Fruit fly (Drosophila melanogaster) whole organism, embryonic: ENCODE data around the gene mask.

Experiments used
- ATbp ChIP-seq: fragments of 200-800 bp; sonication (Bioruptor generic); optimal IDR thresholded peaks from 2 replicates; lab custom pipeline; 2017; ENCODE audit warnings: missing biosample characterization, mild to moderate bottlenecking, missing genetic modification characterization, missing genetic modification reagents
- Atf-2 ChIP-seq: fragments of 200-800 bp; sonication (Bioruptor generic); optimal IDR thresholded peaks from 2 replicates; lab custom pipeline; 2016; ENCODE audit warnings: missing biosample characterization, missing genetic modification characterization
- CG10366 ChIP-seq: fragments of 200-800 bp; sonication (Bioruptor generic); IDR thresholded peaks from 2 replicates; pipeline ENCODE4 v1.3.6; 2022; ENCODE audit warnings: missing biosample characterization, missing genetic modification characterization
- CG10462 ChIP-seq: fragments of 200-800 bp; sonication (Bioruptor generic); optimal IDR thresholded peaks from 2 replicates; lab custom pipeline; 2016; ENCODE audit warnings: missing biosample characterization, missing genetic modification characterization
- CG10565 ChIP-seq: fragments of 200-800 bp; sonication (Bioruptor generic); optimal IDR thresholded peaks from 3 replicates; lab custom pipeline; 2016; ENCODE audit warnings: missing biosample characterization, mild to moderate bottlenecking, missing genetic modification characterization
- CG11093 ChIP-seq: fragments of 200-800 bp; sonication (Bioruptor generic); IDR thresholded peaks from 3 replicates; pipeline ENCODE4 v1.3.6; 2022; ENCODE audit warnings: missing biosample characterization, missing genetic modification characterization
- CG11398 ChIP-seq: fragments of 200-800 bp; sonication (Bioruptor generic); optimal IDR thresholded peaks from 2 replicates; lab custom pipeline; 2016; ENCODE audit warnings: missing biosample characterization, missing genetic modification characterization
- CG11456 ChIP-seq: fragments of 200-800 bp; sonication (Bioruptor generic); IDR thresholded peaks from 3 replicates; pipeline ENCODE4 v1.3.6; 2022; ENCODE audit warnings: missing biosample characterization, missing genetic modification characterization
- CG12104 ChIP-seq: fragments of 200-800 bp; sonication (Bioruptor generic); optimal IDR thresholded peaks from 3 replicates; lab custom pipeline; 2016; ENCODE audit warnings: missing biosample characterization, missing genetic modification characterization
- CG12236 ChIP-seq: fragments of 200-800 bp; sonication (Bioruptor generic); optimal IDR thresholded peaks from 2 replicates; lab custom pipeline; 2016; ENCODE audit warnings: missing biosample characterization, missing genetic modification characterization
- CG13287 ChIP-seq: fragments of 200-800 bp; sonication (Bioruptor generic); IDR thresholded peaks from 2 replicates; pipeline ENCODE4 v1.3.6; 2022; ENCODE audit warnings: missing biosample characterization, missing genetic modification characterization; ENCODE audit not compliant: partially characterized antibody
- CG14441 ChIP-seq: fragments of 200-800 bp; sonication (Bioruptor generic); IDR thresholded peaks from 2 replicates; pipeline ENCODE4 v1.3.6; 2022; ENCODE audit warnings: missing biosample characterization, missing genetic modification characterization
- CG14710 ChIP-seq: fragments of 200-800 bp; sonication (Bioruptor generic); optimal IDR thresholded peaks from 3 replicates; lab custom pipeline; 2019; ENCODE audit warnings: missing biosample characterization, mild to moderate bottlenecking, missing genetic modification characterization, moderate library complexity
- CG15479 ChIP-seq: fragments of 200-800 bp; sonication (Bioruptor generic); optimal IDR thresholded peaks from 3 replicates; lab custom pipeline; 2019; ENCODE audit warnings: missing biosample characterization, mild to moderate bottlenecking, missing genetic modification characterization, moderate library complexity
- CG17186 ChIP-seq: fragments of 200-800 bp; sonication (Bioruptor generic); optimal IDR thresholded peaks from 3 replicates; lab custom pipeline; 2017; ENCODE audit warnings: missing biosample characterization, missing genetic modification reagents, missing genetic modification characterization
- CG17612 ChIP-seq: fragments of 200-800 bp; sonication (Bioruptor generic); IDR thresholded peaks from 2 replicates; pipeline ENCODE4 v1.3.6; 2022; ENCODE audit warnings: missing biosample characterization, missing genetic modification characterization
- CG30020 ChIP-seq: fragments of 200-800 bp; optimal IDR thresholded peaks from 2 replicates; lab custom pipeline; 2019; ENCODE audit warnings: missing biosample characterization, mild to moderate bottlenecking, missing genetic modification characterization, moderate library complexity
- CG30403 ChIP-seq: fragments of 200-800 bp; sonication (Bioruptor generic); optimal IDR thresholded peaks from 3 replicates; lab custom pipeline; 2016; ENCODE audit warnings: missing biosample characterization, missing genetic modification characterization
- CG32767 ChIP-seq: fragments of 200-800 bp; sonication (Bioruptor generic); IDR thresholded peaks from 2 replicates; pipeline ENCODE4 v1.3.6; 2022; ENCODE audit warnings: missing biosample characterization, missing genetic modification characterization
- CG42726 ChIP-seq: fragments of 200-800 bp; sonication (Bioruptor generic); IDR thresholded peaks from 2 replicates; pipeline ENCODE4 v1.3.6; 2022; ENCODE audit warnings: missing biosample characterization, missing genetic modification characterization; ENCODE audit not compliant: partially characterized antibody
- CG4282 ChIP-seq: fragments of 200-800 bp; sonication (Bioruptor generic); optimal IDR thresholded peaks from 2 replicates; lab custom pipeline; 2016; ENCODE audit warnings: missing biosample characterization, missing genetic modification characterization
- CG4730 ChIP-seq: fragments of 200-800 bp; sonication (Bioruptor generic); IDR thresholded peaks from 2 replicates; pipeline ENCODE4 v1.3.6; 2022; ENCODE audit warnings: missing biosample characterization, missing genetic modification characterization
- CG5180 ChIP-seq: fragments of 200-800 bp; sonication (Bioruptor generic); optimal IDR thresholded peaks from 3 replicates; lab custom pipeline; 2017; ENCODE audit warnings: missing biosample characterization, missing genetic modification characterization, mild to moderate bottlenecking, moderate library complexity, missing genetic modification reagents
- CG7745 ChIP-seq: fragments of 200-800 bp; sonication (Bioruptor generic); optimal IDR thresholded peaks from 2 replicates; lab custom pipeline; 2018; ENCODE audit warnings: missing biosample characterization, mild to moderate bottlenecking, missing genetic modification characterization, moderate library complexity
- CHES-1-like ChIP-seq: fragments of 200-800 bp; sonication (Bioruptor generic); optimal IDR thresholded peaks from 2 replicates; lab custom pipeline; 2016; ENCODE audit warnings: missing biosample characterization, missing genetic modification characterization
- Camta ChIP-seq: fragments of 200-800 bp; sonication (Bioruptor generic); optimal IDR thresholded peaks from 2 replicates; lab custom pipeline; 2016; ENCODE audit warnings: missing biosample characterization, missing genetic modification characterization
- CrebB ChIP-seq: fragments of 200-800 bp; sonication (Bioruptor generic); optimal IDR thresholded peaks from 3 replicates; lab custom pipeline; 2018; ENCODE audit warnings: missing biosample characterization, mild to moderate bottlenecking, missing genetic modification characterization
- Dfd ChIP-seq, 2 experiments: fragments of >200 bp; optimal IDR thresholded peaks; 2 replicates each; lab custom pipeline; 2017; ENCODE audit warnings: missing biosample characterization in 2 of 2, missing genetic modification characterization in 2 of 2
- Doc3 ChIP-seq: fragments of 200-800 bp; sonication (Bioruptor generic); IDR thresholded peaks from 3 replicates; pipeline ENCODE4 v1.3.6; 2022; ENCODE audit warnings: missing biosample characterization, missing genetic modification characterization; ENCODE audit not compliant: partially characterized antibody
- E2f1 ChIP-seq: fragments of 200-800 bp; sonication (Bioruptor generic); IDR thresholded peaks from 2 replicates; pipeline ENCODE4 v1.3.6; 2022; ENCODE audit warnings: missing biosample characterization, missing genetic modification characterization
- Elba2 ChIP-seq: fragments of 200-800 bp; sonication (Bioruptor generic); optimal IDR thresholded peaks from 3 replicates; lab custom pipeline; 2016; ENCODE audit warnings: missing biosample characterization, missing genetic modification characterization
- Fer3 ChIP-seq: fragments of 200-800 bp; sonication (Bioruptor generic); optimal IDR thresholded peaks from 2 replicates; lab custom pipeline; 2018; ENCODE audit warnings: missing biosample characterization, mild to moderate bottlenecking, missing genetic modification characterization, moderate library complexity
- Hr3 ChIP-seq: fragments of 200-800 bp; sonication (Bioruptor generic); optimal IDR thresholded peaks from 3 replicates; lab custom pipeline; 2016; ENCODE audit warnings: missing biosample characterization, missing genetic modification characterization
- Mes4 ChIP-seq: fragments of 200-800 bp; sonication (Bioruptor generic); optimal IDR thresholded peaks from 2 replicates; lab custom pipeline; 2016; ENCODE audit warnings: missing biosample characterization, missing genetic modification characterization
- NC2α ChIP-seq: fragments of 200-800 bp; sonication (Bioruptor generic); optimal IDR thresholded peaks from 2 replicates; lab custom pipeline; 2016; ENCODE audit warnings: missing biosample characterization, missing genetic modification characterization
- Oli ChIP-seq: fragments of 200-800 bp; sonication (Bioruptor generic); optimal IDR thresholded peaks from 2 replicates; lab custom pipeline; 2018; ENCODE audit warnings: missing biosample characterization, mild to moderate bottlenecking, missing genetic modification characterization, moderate library complexity
- Scr ChIP-seq: fragments of 200-800 bp; sonication (Bioruptor generic); IDR thresholded peaks from 2 replicates; pipeline ENCODE4 v1.3.6; 2022; ENCODE audit warnings: missing biosample characterization, missing genetic modification characterization; ENCODE audit not compliant: partially characterized antibody
- Ssrp ChIP-seq: fragments of 200-800 bp; sonication (Bioruptor generic); optimal IDR thresholded peaks from 2 replicates; lab custom pipeline; 2018; ENCODE audit warnings: missing biosample characterization, mild to moderate bottlenecking, missing genetic modification characterization, moderate library complexity
- cas ChIP-seq: fragments of 200-800 bp; sonication (Bioruptor generic); IDR thresholded peaks from 2 replicates; pipeline ENCODE4 v1.3.6; 2022; ENCODE audit warnings: missing biosample characterization, missing genetic modification characterization
- chif ChIP-seq, 2 experiments: fragments of 200-800 bp; sonication (Bioruptor generic); optimal IDR thresholded peaks; 3 replicates each; lab custom pipeline; 2016; ENCODE audit warnings: missing biosample characterization in 2 of 2, missing genetic modification characterization in 2 of 2
- da ChIP-seq: fragments of 200-800 bp; sonication (Bioruptor generic); optimal IDR thresholded peaks from 2 replicates; lab custom pipeline; 2016; ENCODE audit warnings: missing biosample characterization, missing genetic modification characterization
- dati ChIP-seq: fragments of 200-800 bp; sonication (Bioruptor generic); IDR thresholded peaks from 2 replicates; pipeline ENCODE4 v1.3.6; 2022; ENCODE audit warnings: missing biosample characterization, missing genetic modification characterization
- ftz-f1 ChIP-seq: fragments of 200-800 bp; sonication (Bioruptor generic); optimal IDR thresholded peaks from 2 replicates; lab custom pipeline; 2016; ENCODE audit warnings: missing biosample characterization, missing genetic modification characterization
- grn ChIP-seq: fragments of 200-800 bp; sonication (Bioruptor generic); optimal IDR thresholded peaks from 3 replicates; lab custom pipeline; 2017; ENCODE audit warnings: missing biosample characterization, missing genetic modification characterization
- hkb ChIP-seq, 2 experiments: fragments of 200-800 bp in 1 of 2; fragments of >200 bp in 1 of 2; sonication (Bioruptor generic) in 1 of 2; IDR thresholded peaks in 1 of 2; optimal IDR thresholded peaks in 1 of 2; 2 replicates each; pipeline versions ENCODE4 v1.3.6 to Lab custom; 2017 to 2022; ENCODE audit warnings: missing biosample characterization in 1 of 2, missing genetic modification characterization in 1 of 2
- maf-S ChIP-seq: fragments of 200-800 bp; sonication (Bioruptor generic); optimal IDR thresholded peaks from 2 replicates; lab custom pipeline; 2016; ENCODE audit warnings: missing biosample characterization, missing genetic modification characterization
- nau ChIP-seq: fragments of 200-800 bp; sonication (Bioruptor generic); optimal IDR thresholded peaks from 3 replicates; lab custom pipeline; 2017; ENCODE audit warnings: missing biosample characterization, mild to moderate bottlenecking, missing genetic modification characterization, missing genetic modification reagents
- nerfin-1 ChIP-seq: fragments of 200-800 bp; sonication (Bioruptor generic); optimal IDR thresholded peaks from 3 replicates; lab custom pipeline; 2019; ENCODE audit warnings: missing biosample characterization, mild to moderate bottlenecking, missing genetic modification characterization, moderate library complexity
- pan ChIP-seq, 4 experiments: fragments of >200 bp in 3 of 4; fragments of 200-800 bp in 1 of 4; sonication (Bioruptor generic) in 1 of 4; optimal IDR thresholded peaks in 3 of 4; IDR thresholded peaks in 1 of 4; 2 replicates each; pipeline versions ENCODE4 v1.3.6 to Lab custom; 2017 to 2022; ENCODE audit warnings: missing biosample characterization in 2 of 4, missing genetic modification characterization in 2 of 4, mixed read lengths in 1 of 4
- tin ChIP-seq: fragments of 200-800 bp; sonication (Bioruptor generic); optimal IDR thresholded peaks from 3 replicates; lab custom pipeline; 2016; ENCODE audit warnings: missing biosample characterization, missing genetic modification characterization

mask gene

dm6 chr3R:24226744-24227143 is 3.6 kb upstream of the mask start, which contains the start of the genes Spps and CG13609 (continued):
- TF ChIP-seq grn (GFP tag; lab: Kevin White, UChicago) (peak; percentile 65), CG32767 (GFP tag; lab: Robert Waterston, UW) (no peak), maf-S (GFP tag; lab: Kevin White, UChicago) (no peak), CG11093 (GFP tag; lab: Robert Waterston, UW) (no peak), Atf-2 (GFP tag; lab: Kevin White, UChicago) (no peak), ATbp (GFP tag; lab: Kevin White, UChicago) (no peak), tin (GFP tag; lab: Kevin White, UChicago) (no peak), CG10462 (GFP tag; lab: Kevin White, UChicago) (no peak), NC2α (GFP tag; lab: Kevin White, UChicago) (no peak), ftz-f1 (peak; percentile 26), nerfin-1 (tag; lab: Kevin White, UChicago) (peak; percentile 53), CG15479 (GFP tag; lab: Kevin White, UChicago) (no peak), pan (optimal IDR thresholded peaks at IDR 0.05; lab: Kevin White, UChicago) (no peak), pan (GFP tag; optimal IDR thresholded peaks at IDR 0.05 in 1 of 2, IDR thresholded peaks at IDR 0.05 in 1 of 2) (peak in 1 of 2 experiments; percentile 4), CG30403 (no peak), Mes4 (GFP tag; lab: Kevin White, UChicago) (peak; percentile 3), Dfd (GFP tag; optimal IDR thresholded peaks at IDR 0.05; lab: Kevin White, UChicago) (no peak), CG4730 (GFP tag; lab: Robert Waterston, UW) (no peak), Camta (GFP tag; lab: Kevin White, UChicago) (no peak), nau (GFP tag; lab: Kevin White, UChicago) (no peak), chif (GFP tag; optimal IDR thresholded peaks at IDR 0.05; lab: Kevin White, UChicago) (no peak), CG30020 (tag; lab: Kevin White, UChicago) (peak; percentile 48), dati (GFP tag; lab: Robert Waterston, UW) (no peak), CG17612 (GFP tag; lab: Robert Waterston, UW) (no peak), CG7745 (tag; lab: Kevin White, UChicago) (no peak), CHES-1-like (GFP tag; lab: Kevin White, UChicago) (peak; percentile 86), Ssrp (no peak), CG10565 (no peak), cas (GFP tag; lab: Robert Waterston, UW) (no peak), da (GFP tag; lab: Kevin White, UChicago) (no peak), CG17186 (GFP tag; lab: Kevin White, UChicago) (peak; percentile 67), CG11456 (no peak), CG14441 (GFP tag; lab: Robert Waterston, UW) (0 out of 2 replicates have a peak, but pooled peaks have one; percentile 5), Doc3 (GFP tag; lab: Robert Waterston, UW) (peak; percentile 83), CG5180 (no peak), Fer3 (tag; lab: Kevin White, UChicago) (no peak), Oli (tag; lab: Kevin White, UChicago) (no peak), E2f1 (GFP tag; lab: Robert Waterston, UW) (no peak), Scr (peak; percentile 91), CG13287 (GFP tag; lab: Robert Waterston, UW) (peak; percentile 96), CG10366 (GFP tag; lab: Robert Waterston, UW) (no peak), Elba2 (GFP tag; lab: Kevin White, UChicago) (no peak), CG12236 (GFP tag; lab: Kevin White, UChicago) (no peak), CG11398 (no peak), Hr3 (no peak), CG4282 (GFP tag; lab: Kevin White, UChicago) (no peak), CG14710 (tag; lab: Kevin White, UChicago) (peak; percentile 37), CG12104 (GFP tag; lab: Kevin White, UChicago) (no peak), CG42726 (GFP tag; lab: Robert Waterston, UW) (peak; percentile 92), CrebB (tag; lab: Kevin White, UChicago) (peak; percentile 40), hkb (optimal IDR thresholded peaks at IDR 0.05; lab: Kevin White, UChicago) (no peak), hkb (GFP tag; IDR thresholded peaks at IDR 0.05; lab: Robert Waterston, UW) (peak; percentile 19; the same call in 1 of the 2 replicates)
